Fruit fly (Drosophila melanogaster): ENCODE data around the gene CG45099.
A peak's percentile ranks its signal among the peaks of the same experiment; 100 is the strongest.

Gene CG45099

DNA sequence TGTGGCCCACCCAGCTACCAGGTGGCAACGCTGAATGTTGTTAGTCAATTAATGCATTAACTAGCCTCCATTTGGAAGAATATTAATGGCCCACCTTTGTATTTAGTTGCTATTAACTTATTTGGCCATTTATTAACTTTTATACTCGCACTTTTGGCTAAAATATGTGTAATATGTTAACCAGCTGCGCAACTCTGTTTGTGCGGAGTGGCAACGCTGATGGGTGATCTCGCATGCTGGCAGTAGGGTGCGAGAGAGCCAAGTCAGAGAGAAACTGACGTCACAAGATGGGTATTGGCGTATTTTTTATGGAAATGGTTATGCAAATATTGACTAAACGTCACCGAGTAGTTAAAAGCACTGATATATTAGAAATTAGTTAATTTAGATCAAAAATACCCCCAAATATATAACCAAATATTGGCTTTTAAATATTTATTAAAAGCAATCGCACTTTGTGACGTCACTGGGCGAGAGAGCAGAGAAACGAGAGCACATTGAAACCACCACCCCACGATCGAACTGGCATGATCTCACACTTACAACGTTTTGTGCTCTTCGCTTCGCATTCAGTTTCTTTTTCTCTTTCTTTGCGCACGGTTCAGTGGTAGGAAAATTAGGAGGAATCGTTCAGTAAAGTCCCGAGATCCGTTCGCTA is 7.7 kb upstream of the CG45099 start, which contains the start of gene how (continued):
- TF ChIP-seq CG9705 (GFP tag; optimal IDR thresholded peaks at IDR 0.05) (peak; percentile 3), CrebA (GFP tag; optimal IDR thresholded peaks at IDR 0.05; ENCODE audit: borderline replicate concordance) (no peak)

DNA sequence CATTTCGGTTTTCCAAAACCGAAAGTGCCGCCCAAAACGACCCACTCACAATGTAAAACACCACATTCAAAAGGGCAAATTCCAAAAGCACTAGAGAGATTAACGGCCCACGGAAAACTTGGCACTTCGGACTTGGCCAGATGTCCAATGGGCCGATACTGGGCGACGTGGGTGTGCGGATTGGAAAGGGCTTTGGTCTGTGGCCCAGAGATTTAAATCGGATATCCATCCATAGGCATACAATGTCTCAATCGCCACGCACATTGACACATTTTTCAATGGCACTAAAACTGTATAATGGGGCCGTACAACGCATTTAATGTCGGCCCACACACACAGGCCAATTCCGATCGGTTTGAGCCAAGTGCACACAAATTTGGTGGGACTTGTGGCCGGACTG is 6.3 kb upstream of the CG45099 start:
- TF ChIP-seq Rel (GFP tag; optimal IDR thresholded peaks at IDR 0.05) (no peak), Rel (tag; optimal IDR thresholded peaks at IDR 0.05) (no peak), Myc (optimal IDR thresholded peaks at IDR 0.05) (no peak), brk (GFP tag; optimal IDR thresholded peaks at IDR 0.05) (no peak), CG9705 (GFP tag; optimal IDR thresholded peaks at IDR 0.05) (no peak), pan (optimal IDR thresholded peaks at IDR 0.05) (no peak), Abd-B (GFP tag; optimal IDR thresholded peaks at IDR 0.05) (no peak), N (GFP tag; optimal IDR thresholded peaks at IDR 0.05) (no peak), CrebA (GFP tag; optimal IDR thresholded peaks at IDR 0.05; ENCODE audit: borderline replicate concordance) (no peak), rgr (GFP tag; optimal IDR thresholded peaks at IDR 0.05) (no peak), HLH106 (tag; optimal IDR thresholded peaks at IDR 0.05) (no peak), Mio (GFP tag; optimal IDR thresholded peaks at IDR 0.05) (no peak), Dfd (GFP tag; optimal IDR thresholded peaks at IDR 0.05) (no peak), br (GFP tag; optimal IDR thresholded peaks at IDR 0.05) (no peak)

DNA sequence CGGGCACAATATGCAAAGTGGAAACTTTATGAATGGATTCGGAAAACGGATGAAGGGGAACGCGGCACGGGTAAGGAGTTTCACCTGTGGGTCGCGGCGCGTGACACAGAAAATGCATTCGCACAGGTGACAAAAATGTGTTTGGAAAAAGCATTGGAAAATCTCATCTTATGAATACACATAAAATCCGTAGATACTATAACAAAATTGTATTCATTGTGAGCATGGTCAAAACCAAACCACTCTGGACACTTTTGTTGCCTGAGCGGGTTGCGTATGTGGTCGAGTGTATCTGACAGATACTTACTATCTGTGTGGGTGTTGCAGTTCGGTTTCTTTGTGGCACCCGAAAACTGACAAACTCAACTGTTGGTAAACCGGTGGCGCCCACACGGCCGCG is 5.4 kb upstream of the CG45099 start:
- TF ChIP-seq Mio (GFP tag; optimal IDR thresholded peaks at IDR 0.05) = no peak
- TF ChIP-seq Rel (GFP tag; optimal IDR thresholded peaks at IDR 0.05) = no peak
- no peak for TF ChIP-seq Rel (tag; optimal IDR thresholded peaks at IDR 0.05)
- TF ChIP-seq br (GFP tag; optimal IDR thresholded peaks at IDR 0.05) = no peak
- TF ChIP-seq Dif (GFP tag; optimal IDR thresholded peaks at IDR 0.05; ENCODE audit: partially characterized antibody) = no peak
- TF ChIP-seq Vsx2 (GFP tag; optimal IDR thresholded peaks at IDR 0.05; ENCODE audit: partially characterized antibody) = no peak
- TF ChIP-seq Hr83 (GFP tag; optimal IDR thresholded peaks at IDR 0.05; ENCODE audit: poor library complexity, severe bottlenecking) = no peak
- no peak for TF ChIP-seq sage (GFP tag; optimal IDR thresholded peaks at IDR 0.05)
- no peak for TF ChIP-seq foxo (GFP tag; optimal IDR thresholded peaks at IDR 0.05)
- no peak for TF ChIP-seq dmrt93B (GFP tag; optimal IDR thresholded peaks at IDR 0.05)
- TF ChIP-seq HLH106 (tag; optimal IDR thresholded peaks at IDR 0.05) = peak; percentile 19
- TF ChIP-seq OdsH (GFP tag; optimal IDR thresholded peaks at IDR 0.05) = peak; percentile 61
- no peak for TF ChIP-seq woc (GFP tag; optimal IDR thresholded peaks at IDR 0.05)
- TF ChIP-seq Hnf4 (GFP tag; optimal IDR thresholded peaks at IDR 0.05) = no peak
- TF ChIP-seq lola (GFP tag; optimal IDR thresholded peaks at IDR 0.05) = no peak
- TF ChIP-seq Sp1 (GFP tag; optimal IDR thresholded peaks at IDR 0.05) = peak; percentile 10
- TF ChIP-seq jim (GFP tag; optimal IDR thresholded peaks at IDR 0.05) = no peak
- no peak for TF ChIP-seq GATAd (GFP tag; optimal IDR thresholded peaks at IDR 0.05)
- no peak for TF ChIP-seq CrebA (GFP tag; optimal IDR thresholded peaks at IDR 0.05; ENCODE audit: borderline replicate concordance)
- TF ChIP-seq CG9705 (GFP tag; optimal IDR thresholded peaks at IDR 0.05) = no peak
- TF ChIP-seq Jra (GFP tag; optimal IDR thresholded peaks at IDR 0.05) = no peak
- no peak for TF ChIP-seq fru (GFP tag; optimal IDR thresholded peaks at IDR 0.05)
- TF ChIP-seq rgr (GFP tag; optimal IDR thresholded peaks at IDR 0.05) = peak; percentile 71
- TF ChIP-seq CG32264 (GFP tag; optimal IDR thresholded peaks at IDR 0.05) = no peak
- TF ChIP-seq brk (GFP tag; optimal IDR thresholded peaks at IDR 0.05) = no peak
- TF ChIP-seq Dfd (GFP tag; optimal IDR thresholded peaks at IDR 0.05) = no peak
- no peak for TF ChIP-seq dsf (GFP tag; optimal IDR thresholded peaks at IDR 0.05; ENCODE audit: borderline replicate concordance)
- TF ChIP-seq Abd-B (GFP tag; optimal IDR thresholded peaks at IDR 0.05) = no peak
- TF ChIP-seq h (GFP tag; optimal IDR thresholded peaks at IDR 0.05) = no peak
- no peak for TF ChIP-seq Myc (optimal IDR thresholded peaks at IDR 0.05)
- no peak for TF ChIP-seq Hr78 (GFP tag; optimal IDR thresholded peaks at IDR 0.05)
- TF ChIP-seq usp (GFP tag; optimal IDR thresholded peaks at IDR 0.05) = no peak
- TF ChIP-seq psq (GFP tag; optimal IDR thresholded peaks at IDR 0.05) = peak; percentile 50
- TF ChIP-seq dl (GFP tag; optimal IDR thresholded peaks at IDR 0.05; ENCODE audit: insufficient read depth in 1 of 2, partially characterized antibody in 2 of 2) = no peak
- no peak for TF ChIP-seq sv (GFP tag; optimal IDR thresholded peaks at IDR 0.05)
- no peak for TF ChIP-seq pan (optimal IDR thresholded peaks at IDR 0.05)
- TF ChIP-seq tai (GFP tag; optimal IDR thresholded peaks at IDR 0.05) = no peak
- TF ChIP-seq N (GFP tag; optimal IDR thresholded peaks at IDR 0.05) = no peak
- TF ChIP-seq ey (GFP tag; optimal IDR thresholded peaks at IDR 0.05) = peak; percentile 62
